Fruit fly (Drosophila melanogaster) whole organism, embryonic: Measurements from ENCODE around the gene CG5937.

Source experiments
- CG11560 ChIP-seq: fragments of 200-800 bp; sonication (Bioruptor generic); IDR thresholded peaks from 3 replicates; pipeline ENCODE4 v1.3.6; 2022; ENCODE audit warnings: missing biosample characterization, missing genetic modification characterization
- CG12299 ChIP-seq: fragments of 200-800 bp; sonication (Bioruptor generic); optimal IDR thresholded peaks from 2 replicates; lab custom pipeline; 2018; ENCODE audit warnings: missing biosample characterization, mild to moderate bottlenecking, missing genetic modification characterization
- CG12391 ChIP-seq: fragments of 200-800 bp; sonication (Bioruptor generic); optimal IDR thresholded peaks from 3 replicates; lab custom pipeline; 2018; ENCODE audit warnings: missing biosample characterization, mild to moderate bottlenecking, missing genetic modification characterization, moderate library complexity
- CG12659 ChIP-seq: fragments of 200-800 bp; sonication (Bioruptor generic); optimal IDR thresholded peaks from 3 replicates; lab custom pipeline; 2017; ENCODE audit warnings: mild to moderate bottlenecking, missing biosample characterization, missing genetic modification reagents, missing genetic modification characterization
- CG14667 ChIP-seq: fragments of 200-800 bp; sonication (Bioruptor generic); IDR thresholded peaks from 2 replicates; pipeline ENCODE4 v1.3.6; 2022; ENCODE audit warnings: missing biosample characterization, missing genetic modification characterization
- CG14710 ChIP-seq: fragments of 200-800 bp; sonication (Bioruptor generic); optimal IDR thresholded peaks from 3 replicates; lab custom pipeline; 2019; ENCODE audit warnings: missing biosample characterization, mild to moderate bottlenecking, missing genetic modification characterization, moderate library complexity
- CG15269 ChIP-seq: fragments of 200-800 bp; sonication (Bioruptor generic); optimal IDR thresholded peaks from 2 replicates; lab custom pipeline; 2018; ENCODE audit warnings: missing biosample characterization, mild to moderate bottlenecking, missing genetic modification characterization, moderate library complexity
- CG1602 ChIP-seq: fragments of 200-800 bp; sonication (Bioruptor generic); optimal IDR thresholded peaks from 3 replicates; lab custom pipeline; 2016; ENCODE audit warnings: missing biosample characterization, missing genetic modification characterization
- CG30403 ChIP-seq: fragments of 200-800 bp; sonication (Bioruptor generic); optimal IDR thresholded peaks from 3 replicates; lab custom pipeline; 2016; ENCODE audit warnings: missing biosample characterization, missing genetic modification characterization
- CG30431 ChIP-seq: fragments of 200-800 bp; sonication (Bioruptor generic); optimal IDR thresholded peaks from 2 replicates; lab custom pipeline; 2017; ENCODE audit warnings: missing biosample characterization, missing genetic modification characterization
- CG4360 ChIP-seq: fragments of 200-800 bp; sonication (Bioruptor generic); IDR thresholded peaks from 2 replicates; pipeline ENCODE4 v1.3.6; 2022; ENCODE audit warnings: missing biosample characterization, missing genetic modification characterization
- CG4854 ChIP-seq: fragments of 200-800 bp; sonication (Bioruptor generic); optimal IDR thresholded peaks from 2 replicates; lab custom pipeline; 2016; ENCODE audit warnings: missing biosample characterization, missing genetic modification characterization, inconsistent platforms
- CG6175 ChIP-seq: fragments of 200-800 bp; sonication (Bioruptor generic); IDR thresholded peaks from 3 replicates; pipeline ENCODE4 v1.3.6; 2022; ENCODE audit warnings: missing biosample characterization, missing genetic modification characterization
- CG6254 ChIP-seq: fragments of 200-800 bp; sonication (Bioruptor generic); optimal IDR thresholded peaks from 3 replicates; lab custom pipeline; 2017; ENCODE audit warnings: mild to moderate bottlenecking, missing biosample characterization, missing genetic modification reagents, missing genetic modification characterization
- CG7357 ChIP-seq: fragments of 200-800 bp; sonication (Bioruptor generic); IDR thresholded peaks from 3 replicates; pipeline ENCODE4 v1.3.6; 2022; ENCODE audit warnings: missing biosample characterization, missing genetic modification characterization
- CG8359 ChIP-seq: fragments of 200-800 bp; sonication (Bioruptor generic); optimal IDR thresholded peaks from 2 replicates; lab custom pipeline; 2017; ENCODE audit warnings: missing biosample characterization, mild to moderate bottlenecking, missing genetic modification characterization, borderline replicate concordance
- CG8765 ChIP-seq: fragments of 200-800 bp; sonication (Bioruptor generic); IDR thresholded peaks from 2 replicates; pipeline ENCODE4 v1.3.6; 2022; ENCODE audit warnings: missing biosample characterization, missing genetic modification characterization
- CG9797 ChIP-seq: fragments of 200-800 bp; sonication (Bioruptor generic); optimal IDR thresholded peaks from 3 replicates; lab custom pipeline; 2018; ENCODE audit warnings: missing biosample characterization, mild to moderate bottlenecking, missing genetic modification characterization
- Doc3 ChIP-seq: fragments of 200-800 bp; sonication (Bioruptor generic); IDR thresholded peaks from 3 replicates; pipeline ENCODE4 v1.3.6; 2022; ENCODE audit warnings: missing biosample characterization, missing genetic modification characterization; ENCODE audit not compliant: partially characterized antibody
- Dp ChIP-seq: fragments of 200-800 bp; sonication (Bioruptor generic); optimal IDR thresholded peaks from 2 replicates; lab custom pipeline; 2018; ENCODE audit warnings: missing biosample characterization, mild to moderate bottlenecking, missing genetic modification characterization, moderate library complexity
- Elba2 ChIP-seq: fragments of 200-800 bp; sonication (Bioruptor generic); optimal IDR thresholded peaks from 3 replicates; lab custom pipeline; 2016; ENCODE audit warnings: missing biosample characterization, missing genetic modification characterization
- Ets65A ChIP-seq: fragments of 200-800 bp; sonication (Bioruptor generic); peaks from one replicate; lab custom pipeline; 2016; ENCODE audit warnings: missing biosample characterization, missing genetic modification characterization
- Fer1 ChIP-seq: fragments of 200-800 bp; sonication (Bioruptor generic); optimal IDR thresholded peaks from 2 replicates; lab custom pipeline; 2017; ENCODE audit warnings: missing biosample characterization, mild to moderate bottlenecking, missing genetic modification characterization
- Fer3 ChIP-seq: fragments of 200-800 bp; sonication (Bioruptor generic); optimal IDR thresholded peaks from 2 replicates; lab custom pipeline; 2018; ENCODE audit warnings: missing biosample characterization, mild to moderate bottlenecking, missing genetic modification characterization, moderate library complexity
- Hr3 ChIP-seq: fragments of 200-800 bp; sonication (Bioruptor generic); optimal IDR thresholded peaks from 3 replicates; lab custom pipeline; 2016; ENCODE audit warnings: missing biosample characterization, missing genetic modification characterization
- Lim3 ChIP-seq: fragments of 200-800 bp; sonication (Bioruptor generic); IDR thresholded peaks from 2 replicates; pipeline ENCODE4 v1.3.6; 2022; ENCODE audit warnings: missing biosample characterization, missing genetic modification characterization
- MESR4 ChIP-seq: fragments of 200-800 bp; sonication (Bioruptor generic); optimal IDR thresholded peaks from 2 replicates; lab custom pipeline; 2018; ENCODE audit warnings: missing biosample characterization, mild to moderate bottlenecking, missing genetic modification characterization, moderate library complexity
- MTF-1 ChIP-seq: fragments of 200-800 bp; sonication (Bioruptor generic); optimal IDR thresholded peaks from 2 replicates; lab custom pipeline; 2018; ENCODE audit warnings: missing biosample characterization, mild to moderate bottlenecking, missing genetic modification characterization, borderline replicate concordance
- NFAT ChIP-seq: fragments of 200-800 bp; sonication (Bioruptor generic); IDR thresholded peaks from 2 replicates; pipeline ENCODE4 v1.3.6; 2022; ENCODE audit warnings: missing biosample characterization, missing genetic modification characterization
- Nf-YB ChIP-seq: fragments of 200-800 bp; sonication (Bioruptor generic); optimal IDR thresholded peaks from 3 replicates; lab custom pipeline; 2019; ENCODE audit warnings: missing biosample characterization, mild to moderate bottlenecking, missing genetic modification characterization, moderate library complexity
- Rfx ChIP-seq: fragments of 200-800 bp; sonication (Bioruptor generic); IDR thresholded peaks from 2 replicates; pipeline ENCODE4 v1.3.6; 2022; ENCODE audit warnings: missing biosample characterization, missing genetic modification characterization
- Rx ChIP-seq: fragments of 200-800 bp; sonication (Bioruptor generic); IDR thresholded peaks from 2 replicates; pipeline ENCODE4 v1.3.6; 2022; ENCODE audit warnings: missing biosample characterization, missing genetic modification characterization
- Spps ChIP-seq: fragments of 200-800 bp; sonication (Bioruptor generic); optimal IDR thresholded peaks from 2 replicates; lab custom pipeline; 2018; ENCODE audit warnings: missing biosample characterization, mild to moderate bottlenecking, missing genetic modification characterization
- TFAM ChIP-seq: fragments of 200-800 bp; sonication (Bioruptor generic); optimal IDR thresholded peaks from 2 replicates; lab custom pipeline; 2017; ENCODE audit warnings: missing biosample characterization, missing genetic modification characterization, inconsistent platforms
- Trl ChIP-seq, 3 experiments: fragments of >200 bp in 2 of 3; fragments of 200-800 bp in 1 of 3; sonication (Bioruptor generic) in 1 of 3; optimal IDR thresholded peaks; 2 replicates in 1 of 3; 3 replicates in 2 of 3; lab custom pipeline; 2016 to 2017; ENCODE audit warnings: missing biosample characterization in 1 of 3, missing genetic modification characterization in 1 of 3
- amos ChIP-seq: fragments of 200-800 bp; sonication (Bioruptor generic); IDR thresholded peaks from 2 replicates; pipeline ENCODE4 v1.3.6; 2022; ENCODE audit warnings: missing biosample characterization, missing genetic modification characterization; ENCODE audit not compliant: partially characterized antibody
- cg ChIP-seq: fragments of 200-800 bp; sonication (Bioruptor generic); optimal IDR thresholded peaks from 3 replicates; lab custom pipeline; 2019; ENCODE audit warnings: missing biosample characterization, mild to moderate bottlenecking, missing genetic modification characterization, moderate library complexity
- dmrt11E ChIP-seq: fragments of 200-800 bp; sonication (Bioruptor generic); optimal IDR thresholded peaks from 3 replicates; lab custom pipeline; 2018; ENCODE audit warnings: missing biosample characterization, mild to moderate bottlenecking, missing genetic modification characterization, moderate library complexity
- gcm2 ChIP-seq: fragments of 200-800 bp; sonication (Bioruptor generic); optimal IDR thresholded peaks from 2 replicates; lab custom pipeline; 2016; ENCODE audit warnings: missing biosample characterization, missing genetic modification characterization
- hb ChIP-seq: fragments of 200-800 bp; sonication (Bioruptor generic); IDR thresholded peaks from 3 replicates; pipeline ENCODE4 v1.3.6; 2022; ENCODE audit warnings: missing biosample characterization, missing genetic modification characterization; ENCODE audit not compliant: partially characterized antibody
- hbn ChIP-seq: fragments of 200-800 bp; sonication (Bioruptor generic); IDR thresholded peaks from 2 replicates; pipeline ENCODE4 v1.3.6; 2022; ENCODE audit warnings: missing biosample characterization, missing genetic modification characterization; ENCODE audit not compliant: partially characterized antibody
- maf-S ChIP-seq: fragments of 200-800 bp; sonication (Bioruptor generic); optimal IDR thresholded peaks from 2 replicates; lab custom pipeline; 2016; ENCODE audit warnings: missing biosample characterization, missing genetic modification characterization
- nau ChIP-seq: fragments of 200-800 bp; sonication (Bioruptor generic); optimal IDR thresholded peaks from 3 replicates; lab custom pipeline; 2017; ENCODE audit warnings: missing biosample characterization, mild to moderate bottlenecking, missing genetic modification characterization, missing genetic modification reagents
- nom ChIP-seq: fragments of 200-800 bp; sonication (Bioruptor generic); optimal IDR thresholded peaks from 2 replicates; lab custom pipeline; 2017; ENCODE audit warnings: missing biosample characterization, missing genetic modification characterization, mild to moderate bottlenecking, moderate library complexity, missing genetic modification reagents
- repo ChIP-seq: fragments of 200-800 bp; sonication (Bioruptor generic); optimal IDR thresholded peaks from 2 replicates; lab custom pipeline; 2016; ENCODE audit warnings: missing biosample characterization, missing genetic modification characterization
- ro ChIP-seq: fragments of 200-800 bp; sonication (Bioruptor generic); IDR thresholded peaks from 2 replicates; pipeline ENCODE4 v1.3.6; 2022; ENCODE audit warnings: missing biosample characterization, missing genetic modification characterization
- sima ChIP-seq: fragments of 200-800 bp; sonication (Bioruptor generic); optimal IDR thresholded peaks from 2 replicates; lab custom pipeline; 2016; ENCODE audit warnings: missing biosample characterization, missing genetic modification characterization
- slbo ChIP-seq: fragments of 200-800 bp; sonication (Bioruptor generic); IDR thresholded peaks from 2 replicates; pipeline ENCODE4 v1.3.6; 2022; ENCODE audit warnings: missing biosample characterization, missing genetic modification characterization
- slou ChIP-seq: fragments of 200-800 bp; sonication (Bioruptor generic); optimal IDR thresholded peaks from 3 replicates; lab custom pipeline; 2016; ENCODE audit warnings: missing biosample characterization, missing genetic modification characterization
- yki ChIP-seq: fragments of >200 bp; optimal IDR thresholded peaks from 3 replicates; lab custom pipeline; 2018

Gene CG5937

dm6 chrX:6097578-6097977 lies 57.8 kb downstream of the CG5937 start (continued):
- peak; percentile 78 for TF ChIP-seq CG8765
- peak; percentile 13 for TF ChIP-seq TFAM (GFP tag; lab: Kevin White, UChicago)
- TF ChIP-seq CG6254 (GFP tag; lab: Kevin White, UChicago): peak; percentile 74
- peak; percentile 53 for TF ChIP-seq slou (GFP tag; lab: Kevin White, UChicago)
- peak; percentile 84 for TF ChIP-seq Rx
- TF ChIP-seq Lim3: peak; percentile 57; the same call in 1 of the 2 replicates
- TF ChIP-seq CG15269 (tag; lab: Kevin White, UChicago): peak; percentile 78
- TF ChIP-seq Rfx (GFP tag; lab: Robert Waterston, UW): peak; percentile 91
- peak; percentile 51 for TF ChIP-seq maf-S
- peak; percentile 78 for TF ChIP-seq CG30403 (GFP tag; lab: Kevin White, UChicago)
- peak; percentile 38 for TF ChIP-seq MTF-1
- peak; percentile 38 for TF ChIP-seq CG12299 (tag; lab: Kevin White, UChicago)
- peak; percentile 71 for TF ChIP-seq CG12391 (tag; lab: Kevin White, UChicago)
- peak; percentile 67 for TF ChIP-seq nau
- peak; percentile 49 for TF ChIP-seq Nf-YB
- peak; percentile 77 for TF ChIP-seq CG1602 (GFP tag; lab: Kevin White, UChicago)
- peak; percentile 44 for TF ChIP-seq CG14710 (tag; lab: Kevin White, UChicago)
- peak; percentile 71 for TF ChIP-seq repo (GFP tag; lab: Kevin White, UChicago)
- no peak for TF ChIP-seq sima (GFP tag; lab: Kevin White, UChicago)
- no peak for TF ChIP-seq yki (lab: Kevin White, UChicago)
- TF ChIP-seq MESR4 (GFP tag; lab: Kevin White, UChicago): no peak
- no peak for TF ChIP-seq amos (GFP tag; lab: Robert Waterston, UW)
- TF ChIP-seq CG4360 (GFP tag; lab: Robert Waterston, UW): peak; percentile 50
- peak; percentile 59 for TF ChIP-seq Hr3 (GFP tag; lab: Kevin White, UChicago)
- TF ChIP-seq CG7357 (GFP tag; lab: Robert Waterston, UW): peak; percentile 74
- TF ChIP-seq nom: no peak
- TF ChIP-seq Spps (tag; lab: Kevin White, UChicago): peak; percentile 47
- TF ChIP-seq gcm2: peak; percentile 58
- peak; percentile 76 for TF ChIP-seq ro (GFP tag; lab: Robert Waterston, UW)
- no peak for TF ChIP-seq CG9797 (GFP tag; lab: Kevin White, UChicago)
- no peak for TF ChIP-seq Doc3
- TF ChIP-seq CG12659 (GFP tag; lab: Kevin White, UChicago): peak; percentile 65
- peak; percentile 67 for TF ChIP-seq NFAT
- TF ChIP-seq Fer1 (GFP tag; lab: Kevin White, UChicago): peak; percentile 81
- TF ChIP-seq CG11560 (tag; lab: Robert Waterston, UW): peak; percentile 67; the same call in 2 of the 3 replicates
- TF ChIP-seq Dp (GFP tag; lab: Kevin White, UChicago): no peak
- TF ChIP-seq Ets65A (GFP tag; lab: Kevin White, UChicago): peak; percentile 98
- no peak for TF ChIP-seq hb (GFP tag; lab: Robert Waterston, UW)
- peak; percentile 76 for TF ChIP-seq Fer3
- peak; percentile 84 for TF ChIP-seq CG14667 (GFP tag; lab: Robert Waterston, UW)
- peak; percentile 72; the same call in 2 of the 3 replicates for TF ChIP-seq CG6175
- peak; percentile 59 for TF ChIP-seq CG4854 (GFP tag; lab: Kevin White, UChicago)
- peak; percentile 61 for TF ChIP-seq CG30431 (GFP tag; lab: Kevin White, UChicago)
- no peak for TF ChIP-seq hbn
- peak; percentile 49 for TF ChIP-seq dmrt11E (tag; lab: Kevin White, UChicago)
- peak; percentile 56 for TF ChIP-seq CG8359 (GFP tag; lab: Kevin White, UChicago)
- TF ChIP-seq cg: no peak
- no peak for TF ChIP-seq Elba2 (GFP tag; lab: Kevin White, UChicago)
- TF ChIP-seq Trl (optimal IDR thresholded peaks at IDR 0.05; lab: Kevin White, UChicago): no peak
- peak; percentile 84 for TF ChIP-seq Trl (GFP tag; optimal IDR thresholded peaks at IDR 0.05; lab: Kevin White, UChicago)
- peak; percentile 85 for TF ChIP-seq slbo (GFP tag; lab: Robert Waterston, UW)
